Fruit fly (Drosophila melanogaster) whole organism, adult: ENCODE results near the gene Cortactin.

Experiments used
- CG14711 ChIP-seq: fragments of 200-800 bp; sonication (Bioruptor generic); optimal IDR thresholded peaks from 2 replicates; lab custom pipeline; 2018; ENCODE audit warnings: missing biosample characterization, mild to moderate bottlenecking, missing genetic modification characterization, moderate library complexity
- CG33017 ChIP-seq: fragments of 200-800 bp; sonication (Bioruptor generic); optimal IDR thresholded peaks from 2 replicates; lab custom pipeline; 2018; ENCODE audit warnings: missing biosample characterization, mild to moderate bottlenecking, missing genetic modification characterization, moderate library complexity
- CG7101 ChIP-seq: fragments of 200-800 bp; sonication (Bioruptor generic); optimal IDR thresholded peaks from 2 replicates; lab custom pipeline; 2018; ENCODE audit warnings: missing biosample characterization, mild to moderate bottlenecking, missing genetic modification characterization, moderate library complexity
- Clk ChIP-seq: fragments of 200-800 bp; sonication (Bioruptor generic); optimal IDR thresholded peaks from 2 replicates; lab custom pipeline; 2017; ENCODE audit warnings: missing biosample characterization, missing genetic modification characterization
- Crg-1 ChIP-seq: fragments of 200-800 bp; sonication (Bioruptor generic); optimal IDR thresholded peaks from 2 replicates; lab custom pipeline; 2016; ENCODE audit warnings: missing biosample characterization, missing genetic modification characterization
- Hr96 ChIP-seq: fragments of 200-800 bp; sonication (Bioruptor generic); optimal IDR thresholded peaks from 2 replicates; lab custom pipeline; 2016; ENCODE audit warnings: missing biosample characterization, missing genetic modification characterization
- bab1 ChIP-seq: fragments of 200-800 bp; sonication (Bioruptor generic); optimal IDR thresholded peaks from 3 replicates; lab custom pipeline; 2019; ENCODE audit warnings: missing biosample characterization, mild to moderate bottlenecking, missing genetic modification characterization, moderate library complexity
- cic ChIP-seq: fragments of 200-800 bp; sonication (Bioruptor generic); optimal IDR thresholded peaks from 2 replicates; lab custom pipeline; 2017; ENCODE audit warnings: missing biosample characterization, mild to moderate bottlenecking, missing genetic modification characterization, moderate library complexity
- cnc ChIP-seq, 2 experiments: fragments of >200 bp; optimal IDR thresholded peaks; 2 replicates each; lab custom pipeline; 2017
- kay ChIP-seq: fragments of 200-800 bp; sonication (Bioruptor generic); peaks from one replicate; lab custom pipeline; 2016; ENCODE audit warnings: missing biosample characterization, missing genetic modification characterization, borderline replicate concordance
- ovo ChIP-seq: fragments of 200-800 bp; sonication (Bioruptor generic); optimal IDR thresholded peaks from 2 replicates; lab custom pipeline; 2016; ENCODE audit warnings: missing biosample characterization, missing genetic modification characterization
- pad ChIP-seq: fragments of 200-800 bp; sonication (Bioruptor generic); optimal IDR thresholded peaks from 3 replicates; lab custom pipeline; 2017; ENCODE audit warnings: missing biosample characterization, missing genetic modification characterization, mild to moderate bottlenecking, moderate library complexity, missing genetic modification reagents

DNA sequence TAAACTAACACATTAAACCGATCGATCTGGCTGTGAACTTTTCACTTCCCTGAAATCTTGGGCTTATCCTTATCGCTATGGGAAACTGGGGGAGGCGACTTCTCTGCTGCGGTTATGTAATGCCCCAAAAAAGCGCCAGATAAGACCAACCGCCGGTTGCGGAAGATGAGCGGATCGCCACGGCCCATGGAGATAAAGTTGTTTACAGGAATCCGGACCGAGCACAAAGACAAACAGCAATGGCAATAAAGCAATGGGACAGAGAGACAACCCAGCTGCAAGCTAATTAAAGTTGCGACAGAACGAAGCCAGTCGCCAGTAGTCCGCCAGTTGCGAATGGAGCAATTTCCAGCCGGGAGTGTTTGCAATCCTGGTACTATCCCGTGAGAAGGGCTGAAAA, 48.6 kb downstream of the Cortactin start, which contains the start of gene CG5697:
- TF ChIP-seq Crg-1 (no peak), CG14711 (tag; lab: Kevin White, UChicago) (no peak), ovo (GFP tag; lab: Kevin White, UChicago) (peak; percentile 17), Hr96 (GFP tag; lab: Kevin White, UChicago) (no peak), cic (GFP tag; lab: Kevin White, UChicago) (peak; percentile 79), kay (GFP tag; lab: Kevin White, UChicago) (peak; percentile 86), CG7101 (tag; lab: Kevin White, UChicago) (no peak), bab1 (GFP tag; lab: Kevin White, UChicago) (no peak), pad (GFP tag; lab: Kevin White, UChicago) (no peak), Clk (GFP tag; lab: Kevin White, UChicago) (no peak), cnc (optimal IDR thresholded peaks at IDR 0.05; lab: Kevin White, UChicago) (no peak), CG33017 (no peak)
